Worm (Caenorhabditis elegans) whole organism, early embryonic: ENCODE data around the gene sorb-1.

Experiments
- aly-1 ChIP-seq: sonication (generic microtip); optimal IDR thresholded peaks from 2 replicates; lab custom pipeline; 2016; ENCODE audit warnings: missing genetic modification characterization, missing compliant biosample characterization
- scrt-1 ChIP-seq: fragments of 200-800 bp; sonication (Bioruptor generic); IDR thresholded peaks from 2 replicates; pipeline ENCODE4 v1.3.6; 2022; ENCODE audit warnings: missing genetic modification characterization, missing compliant biosample characterization

ce11 chrIV:13703828-13704425 lies 46.2 kb upstream of the sorb-1 start, which contains the start of gene tlp-1:
- peak; percentile 0 for TF ChIP-seq aly-1
- no peak for TF ChIP-seq scrt-1 (GFP tag; lab: Robert Waterston, UW)
